Worm (Caenorhabditis elegans): ENCODE measurements around the gene Y54G9A.7.

ce11 chrII:13711493-13712055, 14.0 kb downstream of the Y54G9A.7 start:
- TF ChIP-seq unc-62 (GFP tag; optimal IDR thresholded peaks at IDR 0.05) (no peak), nhr-76 (tag; optimal IDR thresholded peaks at IDR 0.05) (no peak)

Data from whole organism, L1 larva.